Worm (Caenorhabditis elegans) whole organism, young adult: ENCODE results near the gene sdz-18.

ENCODE experiments used
- B0035.1 ChIP-seq: sonication (generic microtip); optimal IDR thresholded peaks from 2 replicates; lab custom pipeline; 2016; ENCODE audit warnings: missing genetic modification characterization, mild to moderate bottlenecking, missing compliant biosample characterization, missing genotype, missing genetic modification reagents
- F49E8.2 ChIP-seq: sonication (generic microtip); optimal IDR thresholded peaks from 3 replicates; lab custom pipeline; 2017; ENCODE audit warnings: missing genetic modification characterization, mild to moderate bottlenecking, missing compliant biosample characterization, antibody characterized with exemption, moderate library complexity; ENCODE audit not compliant: insufficient read depth
- athp-1 ChIP-seq: sonication (generic microtip); optimal IDR thresholded peaks from 2 replicates; lab custom pipeline; 2017; ENCODE audit warnings: mild to moderate bottlenecking, missing genetic modification characterization, missing compliant biosample characterization
- ceh-79 ChIP-seq: sonication (generic microtip); optimal IDR thresholded peaks from 2 replicates; lab custom pipeline; 2017; ENCODE audit warnings: mild to moderate bottlenecking, missing genetic modification characterization, missing compliant biosample characterization
- fkh-3 ChIP-seq: sonication (generic microtip); optimal IDR thresholded peaks from 2 replicates; lab custom pipeline; 2016; ENCODE audit warnings: mild to moderate bottlenecking, missing genetic modification characterization, missing compliant biosample characterization
- him-1 ChIP-seq: sonication (generic microtip); optimal IDR thresholded peaks from 2 replicates; lab custom pipeline; 2016; ENCODE audit warnings: missing genotype, missing genetic modification reagents, missing genetic modification characterization, missing compliant biosample characterization
- hlh-12 ChIP-seq: sonication (generic microtip); optimal IDR thresholded peaks from 2 replicates; lab custom pipeline; 2016; ENCODE audit warnings: missing genetic modification characterization, missing compliant biosample characterization
- lin-40 ChIP-seq: sonication (generic microtip); optimal IDR thresholded peaks from 2 replicates; lab custom pipeline; 2016; ENCODE audit warnings: missing genetic modification characterization, mild to moderate bottlenecking, missing compliant biosample characterization, missing genotype, missing genetic modification reagents
- nfya-1 ChIP-seq: sonication (generic microtip); optimal IDR thresholded peaks from 2 replicates; lab custom pipeline; 2017; ENCODE audit warnings: antibody characterized with exemption, missing compliant biosample characterization, missing genetic modification characterization, borderline replicate concordance; ENCODE audit not compliant: insufficient read depth
- snpc-4 ChIP-seq, 5 experiments: fragments of 150-350 bp in 1 of 5; sonication (generic microtip) in 4 of 5; optimal IDR thresholded peaks; 2 replicates each; lab custom pipeline; 2014 to 2018; ENCODE audit warnings: missing genetic modification characterization in 5 of 5, missing biosample characterization in 3 of 5, antibody characterized with exemption in 2 of 5, mild to moderate bottlenecking in 2 of 5, missing compliant biosample characterization in 2 of 5, missing genotype in 2 of 5, moderate library complexity in 2 of 5, missing genetic modification reagents in 1 of 5
- unc-130 ChIP-seq: sonication (generic microtip); optimal IDR thresholded peaks from 2 replicates; lab custom pipeline; 2016; ENCODE audit warnings: missing genetic modification reagents, missing genetic modification characterization, missing compliant biosample characterization
- ztf-22 ChIP-seq: fragments of 200-800 bp; sonication (Bioruptor generic); optimal IDR thresholded peaks from 2 replicates; lab custom pipeline; 2018; ENCODE audit warnings: mild to moderate bottlenecking, missing genetic modification characterization, moderate library complexity, missing compliant biosample characterization

DNA sequence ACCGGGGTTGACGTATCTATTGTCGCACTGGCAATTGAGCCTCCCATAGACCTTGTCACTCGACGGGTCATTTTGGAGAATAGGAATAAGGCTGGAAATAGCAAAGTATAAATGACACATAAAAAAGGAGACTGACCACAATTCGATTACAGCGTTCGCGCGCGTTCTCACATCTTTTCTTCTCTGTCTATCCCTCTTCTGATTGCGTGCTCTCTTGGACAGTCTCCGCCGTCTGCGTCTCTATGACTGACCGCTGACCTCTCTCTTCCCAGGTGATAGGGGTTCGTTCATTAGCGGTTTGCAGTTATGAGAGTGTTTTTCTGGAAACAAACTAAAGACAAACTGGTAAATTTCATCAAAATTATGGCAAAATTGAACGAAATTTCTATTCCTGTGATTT, 30.1 kb upstream of the sdz-18 start, which contains the start of gene ceh-83:
- no peak for TF ChIP-seq fkh-3 (tag; lab: Kevin White, UChicago)
- TF ChIP-seq hlh-12 (tag; lab: Kevin White, UChicago) = no peak
- TF ChIP-seq nfya-1 (tag; lab: Kevin White, UChicago) = no peak
- no peak for TF ChIP-seq lin-40 (tag; lab: Kevin White, UChicago)
- TF ChIP-seq ztf-22 (GFP tag; lab: Kevin White, UChicago) = no peak
- TF ChIP-seq ceh-79 (tag; lab: Kevin White, UChicago) = no peak
- no peak for TF ChIP-seq B0035.1 (tag; lab: Kevin White, UChicago)
- no peak for TF ChIP-seq unc-130
- no peak for TF ChIP-seq him-1 (tag; lab: Kevin White, UChicago)
- no peak for TF ChIP-seq snpc-4 (GFP tag; optimal IDR thresholded peaks at IDR 0.05; lab: Kevin White, UChicago)
- no peak for TF ChIP-seq snpc-4 (tag; optimal IDR thresholded peaks at IDR 0.05; lab: Kevin White, UChicago)
- TF ChIP-seq F49E8.2 (tag; lab: Kevin White, UChicago) = no peak
- TF ChIP-seq athp-1 (tag; lab: Kevin White, UChicago) = no peak
